Fruit fly (Drosophila melanogaster) Kc167 (cell line): Measurements from ENCODE around the gene CG15602.

Experiments
- h ChIP-seq: fragments of >200 bp; optimal IDR thresholded peaks from 3 replicates; lab custom pipeline; 2018; ENCODE audit warnings: missing external identifiers
- insv ChIP-seq: fragments of >200 bp; optimal IDR thresholded peaks from 3 replicates; lab custom pipeline; 2018; ENCODE audit warnings: missing external identifiers
- ttk ChIP-seq: sonication (Bioruptor generic); optimal IDR thresholded peaks from 2 replicates; lab custom pipeline; 2017; ENCODE audit warnings: missing external identifiers

dm6 chrX:15837530-15837929 is 38.3 kb downstream of the CG15602 start, which contains the start of gene CG8565:
- TF ChIP-seq h (lab: Kevin White, UChicago) (no peak), insv (lab: Kevin White, UChicago) (no peak), ttk (no peak)
